Worm (Caenorhabditis elegans): ENCODE results near the gene set-6.

DNA sequence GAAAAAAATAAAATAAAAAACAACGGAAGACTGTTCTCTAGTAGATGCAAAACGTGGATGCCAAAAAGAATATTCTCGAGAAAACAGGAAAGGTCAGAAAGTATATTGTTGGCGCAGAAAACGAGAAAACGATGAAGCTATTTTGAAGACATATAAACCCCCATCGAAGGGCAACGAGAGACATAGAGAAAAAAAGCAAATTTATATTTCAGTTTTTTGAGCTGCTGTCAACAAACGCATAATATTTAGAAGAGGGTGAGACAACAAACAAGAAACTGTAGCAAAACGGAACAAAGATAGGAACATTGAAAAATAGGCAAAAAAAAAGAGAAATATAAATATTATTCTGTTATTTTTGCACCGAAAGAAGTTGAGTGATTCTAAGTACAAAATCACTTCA is 17.8 kb upstream of the set-6 start:
- no peak for TF ChIP-seq elt-1 (tag; optimal IDR thresholded peaks at IDR 0.05; ENCODE audit: borderline replicate concordance, insufficient read depth)
- TF ChIP-seq nhr-76 (tag; optimal IDR thresholded peaks at IDR 0.05), result no peak
- no peak for TF ChIP-seq mep-1 (tag; optimal IDR thresholded peaks at IDR 0.05)
- TF ChIP-seq flh-1 (GFP tag; optimal IDR thresholded peaks at IDR 0.05), result no peak
- no peak for TF ChIP-seq unc-62 (GFP tag; optimal IDR thresholded peaks at IDR 0.05)
- no peak for TF ChIP-seq nhr-28 (tag; optimal IDR thresholded peaks at IDR 0.05)
- no peak for TF ChIP-seq mab-5 (tag; optimal IDR thresholded peaks at IDR 0.05)
- TF ChIP-seq elt-3 (tag; optimal IDR thresholded peaks at IDR 0.05), result no peak
- TF ChIP-seq lin-13 (tag; optimal IDR thresholded peaks at IDR 0.05), result no peak

Data from whole organism, mixed stage, embryonic.